Worm (Caenorhabditis elegans): Measurements from ENCODE around the gene txt-14.

DNA sequence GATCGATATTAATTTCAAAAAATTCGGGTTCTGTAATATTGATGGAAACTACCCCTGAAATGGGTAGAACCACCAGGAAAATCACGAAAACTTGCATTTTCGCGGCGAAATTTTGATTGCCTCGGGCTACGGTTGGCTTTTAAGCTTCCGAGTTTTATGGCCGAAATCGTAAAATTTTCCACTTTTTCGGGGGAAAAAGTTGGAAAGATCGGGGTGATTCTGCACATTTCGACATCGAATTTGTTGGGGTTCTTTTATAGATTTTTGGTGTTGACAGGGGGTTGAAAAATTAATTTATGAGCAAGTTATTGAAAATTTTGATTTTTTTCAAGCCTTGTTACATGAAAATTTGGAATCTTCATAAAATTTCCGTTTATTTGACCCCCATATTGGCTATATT is 28.7 kb upstream of the txt-14 start, which contains the start of gene Y51A2D.8:
- TF ChIP-seq W03F9.2 (tag; optimal IDR thresholded peaks at IDR 0.05), result no peak
- TF ChIP-seq dao-5 (tag; optimal IDR thresholded peaks at IDR 0.05), result no peak

All from whole organism, L4/young adult.